Worm (Caenorhabditis elegans) whole organism, L4/young adult: Measurements from ENCODE around the gene Y45F10D.16.

Source experiments
- W03F9.2 ChIP-seq: fragments of 150-350 bp; optimal IDR thresholded peaks from 2 replicates; lab custom pipeline; 2014; ENCODE audit warnings: missing biosample characterization, missing genetic modification characterization
- dao-5 ChIP-seq: sonication (generic microtip); optimal IDR thresholded peaks from 2 replicates; lab custom pipeline; 2016; ENCODE audit warnings: missing genotype, missing genetic modification characterization, moderate library complexity, missing compliant biosample characterization

ce11 chrIV:13778710-13779109, 2.5 kb downstream of the Y45F10D.16 start, which contains the start of gene gly-10:
- no peak for TF ChIP-seq W03F9.2 (tag; lab: Kevin White, UChicago)
- TF ChIP-seq dao-5, result no peak
